Worm (Caenorhabditis elegans): ENCODE data around the gene nlp-30.

The nlp-30 gene

DNA sequence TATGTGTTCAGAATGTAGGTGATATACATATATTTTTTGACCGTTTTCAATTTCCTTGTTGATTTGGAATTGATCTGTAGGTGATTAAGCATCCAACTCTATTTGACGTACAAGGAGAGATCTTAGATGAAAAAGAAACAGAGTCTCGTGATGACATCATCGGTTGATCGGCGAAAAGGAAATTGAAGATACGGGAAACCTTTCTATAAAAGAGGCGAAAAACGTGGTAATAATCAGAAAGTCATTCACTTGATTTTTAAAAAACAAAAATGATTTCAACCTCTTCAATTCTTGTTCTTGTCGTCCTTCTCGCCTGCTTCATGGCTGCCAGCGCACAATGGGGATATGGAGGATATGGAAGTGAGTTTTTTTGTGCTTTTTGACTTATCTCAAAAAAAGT is 2.4 kb downstream of the nlp-30 start, which contains the start of gene nlp-29 (continued):
- TF ChIP-seq grh-1 (GFP tag; IDR thresholded peaks at IDR 0.05) (0 out of 2 replicates have a peak, but pooled peaks have one; percentile 24), blmp-1 (tag; optimal IDR thresholded peaks at IDR 0.05) (peak; percentile 87), aha-1 (tag; optimal IDR thresholded peaks at IDR 0.05) (no peak), dsc-1 (tag; optimal IDR thresholded peaks at IDR 0.05) (no peak), pqm-1 (tag; optimal IDR thresholded peaks at IDR 0.05) (no peak), elt-3 (tag; optimal IDR thresholded peaks at IDR 0.05) (peak in 1 of 6 experiments; percentile 56), unc-130 (tag; optimal IDR thresholded peaks at IDR 0.05) (no peak), nhr-77 (tag; optimal IDR thresholded peaks at IDR 0.05) (no peak), tlp-1 (tag; optimal IDR thresholded peaks at IDR 0.05) (no peak), lin-14 (GFP tag; optimal IDR thresholded peaks at IDR 0.05) (peak; percentile 46)

DNA sequence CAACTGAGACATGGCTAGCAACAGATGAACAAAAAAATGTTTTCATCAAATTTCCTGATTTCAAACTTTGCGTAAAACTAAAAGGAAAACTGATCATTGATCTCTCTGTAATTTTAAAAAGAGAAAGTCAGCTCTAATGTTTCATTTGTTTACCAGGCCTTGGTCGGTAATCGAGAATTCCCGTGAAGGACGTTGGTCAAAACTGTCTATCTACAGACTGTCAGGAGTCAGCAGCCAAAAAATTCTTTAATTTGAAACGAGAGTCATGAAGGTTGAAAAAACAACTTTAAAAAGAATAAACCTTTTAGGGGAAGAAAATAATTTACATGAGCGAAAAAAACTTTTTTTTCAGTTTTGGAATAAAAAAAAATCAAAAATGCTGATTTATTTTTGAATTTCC is 3.3 kb downstream of the nlp-30 start:
- TF ChIP-seq nhr-47 (tag; optimal IDR thresholded peaks at IDR 0.05) (no peak), lin-14 (GFP tag; optimal IDR thresholded peaks at IDR 0.05) (peak; percentile 42), unc-86 (tag; optimal IDR thresholded peaks at IDR 0.05) (no peak), fos-1 (tag; optimal IDR thresholded peaks at IDR 0.05) (no peak), blmp-1 (tag; optimal IDR thresholded peaks at IDR 0.05) (peak; percentile 77), irx-1 (tag; optimal IDR thresholded peaks at IDR 0.05) (no peak), nhr-28 (tag; optimal IDR thresholded peaks at IDR 0.05) (no peak), elt-3 (tag; optimal IDR thresholded peaks at IDR 0.05) (peak in 1 of 6 experiments; percentile 19), nhr-20 (tag; optimal IDR thresholded peaks at IDR 0.05) (peak; percentile 42), sptf-1 (tag; optimal IDR thresholded peaks at IDR 0.05) (no peak), efl-1 (optimal IDR thresholded peaks at IDR 0.05) (no peak), efl-1 (GFP tag; optimal IDR thresholded peaks at IDR 0.05 in 1 of 2) (peak in 1 of 2 experiments; percentile 23), nhr-237 (tag; optimal IDR thresholded peaks at IDR 0.05) (no peak), nhr-71 (tag; optimal IDR thresholded peaks at IDR 0.05) (peak; percentile 20), Y116A8C.19 (tag; optimal IDR thresholded peaks at IDR 0.05; ENCODE audit: borderline replicate concordance) (no peak), C16A3.4 (tag; optimal IDR thresholded peaks at IDR 0.05) (no peak), nhr-85 (tag) (peak; percentile 88)

DNA sequence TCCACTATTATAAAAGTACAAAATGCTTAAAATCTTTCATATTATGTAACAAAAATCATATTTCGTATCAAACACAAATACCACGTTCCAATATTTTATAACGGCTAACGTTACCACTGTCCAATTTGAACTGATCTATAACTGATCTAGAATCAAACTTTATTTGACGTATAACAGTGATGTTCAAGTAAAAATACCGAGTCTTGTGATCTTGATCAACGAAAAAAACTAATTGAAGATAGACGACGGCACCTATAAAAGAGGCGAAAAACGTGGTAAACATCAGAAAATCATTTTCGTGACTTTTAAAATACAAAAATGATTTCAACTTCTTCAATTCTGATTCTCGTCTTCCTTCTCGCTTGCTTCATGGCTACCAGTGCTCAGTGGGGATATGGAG is 5.8 kb downstream of the nlp-30 start, which contains the start of gene nlp-28:
nlp-28 (plus strand) TSS at position 285 of the 400 bp plus-strand sequence.
- TF ChIP-seq elt-2 (tag; optimal IDR thresholded peaks at IDR 0.05) (no peak), aha-1 (tag; optimal IDR thresholded peaks at IDR 0.05) (no peak), snu-23 (GFP tag; optimal IDR thresholded peaks at IDR 0.05) (peak; percentile 19), hpl-2 (GFP tag; optimal IDR thresholded peaks at IDR 0.05) (no peak), nhr-85 (tag) (peak; percentile 77), F16B12.6 (tag; optimal IDR thresholded peaks at IDR 0.05) (no peak), nhr-20 (tag; optimal IDR thresholded peaks at IDR 0.05) (peak; percentile 54), efl-1 (optimal IDR thresholded peaks at IDR 0.05) (no peak), efl-1 (GFP tag; optimal IDR thresholded peaks at IDR 0.05 in 1 of 2) (peak in 1 of 2 experiments; percentile 55), C04F5.9 (tag; optimal IDR thresholded peaks at IDR 0.05) (no peak), vab-15 (tag; optimal IDR thresholded peaks at IDR 0.05) (no peak), nhr-19 (GFP tag; conservative IDR thresholded peaks at IDR 0.05) (0 out of 2 replicates have a peak, but pooled peaks have one; percentile 4), ceh-88 (GFP tag; IDR thresholded peaks at IDR 0.05) (no peak), fkh-4 (tag; optimal IDR thresholded peaks at IDR 0.05; ENCODE audit: borderline replicate concordance) (no peak), lin-14 (GFP tag; optimal IDR thresholded peaks at IDR 0.05) (peak; percentile 41), dpl-1 (GFP tag; optimal IDR thresholded peaks at IDR 0.05) (no peak), tbx-2 (tag; optimal IDR thresholded peaks at IDR 0.05) (peak; percentile 17), lin-35 (GFP tag; optimal IDR thresholded peaks at IDR 0.05) (peak in 1 of 2 experiments; percentile 0), nhr-84 (tag; optimal IDR thresholded peaks at IDR 0.05) (no peak), nhr-71 (tag; optimal IDR thresholded peaks at IDR 0.05) (peak; percentile 31), elt-3 (tag; optimal IDR thresholded peaks at IDR 0.05) (peak in 1 of 6 experiments; percentile 53)

DNA sequence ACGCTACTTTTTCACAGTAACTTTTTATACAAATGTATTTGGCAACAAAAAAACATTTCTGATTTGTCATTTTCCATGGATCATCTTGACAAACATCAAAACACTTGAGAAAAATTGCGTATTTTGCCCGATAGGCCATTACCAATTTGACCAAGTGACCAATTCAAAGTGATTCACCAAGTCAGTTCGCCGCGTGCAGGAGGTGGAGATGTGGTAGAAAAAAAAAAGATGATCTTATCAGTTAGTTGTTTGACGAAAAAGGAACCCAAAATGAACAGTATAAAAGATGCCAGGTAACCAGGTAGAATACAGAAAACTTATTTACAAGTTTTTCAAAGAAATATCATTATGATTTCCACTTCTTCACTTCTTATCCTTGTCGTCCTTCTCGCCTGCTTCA is 7.3 kb downstream of the nlp-30 start, which contains the start of gene nlp-27:
nlp-27 (plus strand) TSS at position 309 of the 400 bp plus-strand sequence.
- TF ChIP-seq vab-15 (tag; optimal IDR thresholded peaks at IDR 0.05) (no peak), nhr-237 (tag; optimal IDR thresholded peaks at IDR 0.05) (no peak), ztf-4 (tag; optimal IDR thresholded peaks at IDR 0.05) (no peak), elt-3 (tag; optimal IDR thresholded peaks at IDR 0.05) (peak in 2 of 6 experiments; percentile 16 to 42), blmp-1 (tag; optimal IDR thresholded peaks at IDR 0.05) (peak; percentile 36), nhr-90 (tag; optimal IDR thresholded peaks at IDR 0.05; ENCODE audit: poor library complexity) (peak; percentile 9), nhr-85 (tag) (peak; percentile 83), lin-14 (GFP tag; optimal IDR thresholded peaks at IDR 0.05) (peak; percentile 18), xbp-1 (tag; optimal IDR thresholded peaks at IDR 0.05) (no peak), fos-1 (tag; optimal IDR thresholded peaks at IDR 0.05) (no peak), efl-1 (optimal IDR thresholded peaks at IDR 0.05) (no peak), efl-1 (GFP tag; optimal IDR thresholded peaks at IDR 0.05 in 1 of 2) (peak in 1 of 2 experiments; percentile 49), nhr-71 (tag; optimal IDR thresholded peaks at IDR 0.05) (peak; percentile 4), nhr-20 (tag; optimal IDR thresholded peaks at IDR 0.05) (peak; percentile 27), nhr-77 (tag; optimal IDR thresholded peaks at IDR 0.05) (no peak)
